Fruit fly (Drosophila melanogaster): ENCODE data around the gene CG34263.

CG34263 gene

dm6 chr3L:294841-295408, 29.2 kb upstream of the CG34263 start (continued):
- TF ChIP-seq Camta (GFP tag; optimal IDR thresholded peaks at IDR 0.05): peak; percentile 6
- TF ChIP-seq CG12219 (GFP tag; optimal IDR thresholded peaks at IDR 0.05): peak; percentile 23
- no peak; the same call in 3 of the 4 replicates for TF ChIP-seq Gug (GFP tag; IDR thresholded peaks at IDR 0.05)
- TF ChIP-seq pan (optimal IDR thresholded peaks at IDR 0.05): no peak
- no peak for TF ChIP-seq pan (GFP tag; optimal IDR thresholded peaks at IDR 0.05 in 1 of 2, IDR thresholded peaks at IDR 0.05 in 1 of 2)
- 0 out of 2 replicates have a peak, but pooled peaks have one; percentile 19 for TF ChIP-seq CG32772 (GFP tag; IDR thresholded peaks at IDR 0.05)
- no peak for TF ChIP-seq CG14441 (GFP tag; IDR thresholded peaks at IDR 0.05)
- TF ChIP-seq Hr39 (optimal IDR thresholded peaks at IDR 0.05): no peak
- no peak for TF ChIP-seq C15 (GFP tag; IDR thresholded peaks at IDR 0.05)
- no peak for TF ChIP-seq CG2129 (GFP tag; IDR thresholded peaks at IDR 0.05; ENCODE audit: partially characterized antibody)
- peak; percentile 31 for TF ChIP-seq CG8944 (GFP tag; optimal IDR thresholded peaks at IDR 0.05)
- TF ChIP-seq ara (GFP tag; IDR thresholded peaks at IDR 0.05): no peak
- no peak for TF ChIP-seq ind (GFP tag; optimal IDR thresholded peaks at IDR 0.05)
- TF ChIP-seq insv (GFP tag; optimal IDR thresholded peaks at IDR 0.05): no peak
- no peak for TF ChIP-seq pnt (GFP tag; optimal IDR thresholded peaks at IDR 0.05)
- peak; percentile 64 for TF ChIP-seq CG17361 (GFP tag; IDR thresholded peaks at IDR 0.05)
- TF ChIP-seq Taf1 (GFP tag; IDR thresholded peaks at IDR 0.05): no peak
- TF ChIP-seq YL-1 (GFP tag; optimal IDR thresholded peaks at IDR 0.05): no peak
- TF ChIP-seq CG13123 (GFP tag; optimal IDR thresholded peaks at IDR 0.05): no peak
- no peak for TF ChIP-seq sna (GFP tag; IDR thresholded peaks at IDR 0.05; ENCODE audit: partially characterized antibody)
- no peak for TF ChIP-seq Adf1 (GFP tag; IDR thresholded peaks at IDR 0.05)
- TF ChIP-seq Oli (tag; optimal IDR thresholded peaks at IDR 0.05): peak; percentile 39
- TF ChIP-seq ato (GFP tag; IDR thresholded peaks at IDR 0.05; ENCODE audit: partially characterized antibody): no peak
- no peak for TF ChIP-seq D19B (GFP tag; optimal IDR thresholded peaks at IDR 0.05)
- TF ChIP-seq zen2 (GFP tag; IDR thresholded peaks at IDR 0.05; ENCODE audit: partially characterized antibody): no peak
- TF ChIP-seq CG1602 (GFP tag; optimal IDR thresholded peaks at IDR 0.05): peak; percentile 6
- no peak for TF ChIP-seq kni (GFP tag; optimal IDR thresholded peaks at IDR 0.05)
- TF ChIP-seq luna (GFP tag; optimal IDR thresholded peaks at IDR 0.05): no peak
- TF ChIP-seq CG13424 (tag; optimal IDR thresholded peaks at IDR 0.05): peak; percentile 28
- TF ChIP-seq bcd (GFP tag; optimal IDR thresholded peaks at IDR 0.05): peak; percentile 2
- TF ChIP-seq CG10654 (GFP tag; optimal IDR thresholded peaks at IDR 0.05): no peak
- TF ChIP-seq CoRest (tag; optimal IDR thresholded peaks at IDR 0.05): peak; percentile 40
- no peak for TF ChIP-seq BEAF-32 (GFP tag; optimal IDR thresholded peaks at IDR 0.05)
- TF ChIP-seq al (GFP tag; IDR thresholded peaks at IDR 0.05): no peak
- TF ChIP-seq z (GFP tag; IDR thresholded peaks at IDR 0.05): no peak
- TF ChIP-seq CG1529 (GFP tag; optimal IDR thresholded peaks at IDR 0.05): peak; percentile 16
- no peak for TF ChIP-seq B-H1 (GFP tag; IDR thresholded peaks at IDR 0.05)
- no peak for TF ChIP-seq oc (tag; optimal IDR thresholded peaks at IDR 0.05)
- TF ChIP-seq GATAe (GFP tag; conservative IDR thresholded peaks at IDR 0.05): no peak
- peak; percentile 31 for TF ChIP-seq CG16863 (GFP tag; optimal IDR thresholded peaks at IDR 0.05)
- no peak for TF ChIP-seq Nf-YA (GFP tag; IDR thresholded peaks at IDR 0.05)
- no peak for TF ChIP-seq mam (GFP tag; optimal IDR thresholded peaks at IDR 0.05)
- TF ChIP-seq Max (GFP tag; optimal IDR thresholded peaks at IDR 0.05): no peak
- TF ChIP-seq zen (tag; optimal IDR thresholded peaks at IDR 0.05): no peak
- TF ChIP-seq CG17568 (GFP tag; optimal IDR thresholded peaks at IDR 0.05): no peak
- TF ChIP-seq CG14860 (GFP tag; IDR thresholded peaks at IDR 0.05; ENCODE audit: partially characterized antibody): no peak
- TF ChIP-seq Gsc (GFP tag; IDR thresholded peaks at IDR 0.05): no peak
- TF ChIP-seq CG2202 (tag; optimal IDR thresholded peaks at IDR 0.05): peak; percentile 63
- TF ChIP-seq HmgZ (tag; optimal IDR thresholded peaks at IDR 0.05): no peak
- TF ChIP-seq CG10274 (GFP tag; optimal IDR thresholded peaks at IDR 0.05): peak; percentile 49
- TF ChIP-seq CG6813 (GFP tag; optimal IDR thresholded peaks at IDR 0.05): no peak

Data from whole organism, embryonic.